Worm (Caenorhabditis elegans) whole organism, L3 larva: ENCODE results near the gene ZK1010.8.

ENCODE experiments used
- R02D3.7 ChIP-seq: fragments of 150-350 bp; optimal IDR thresholded peaks from 2 replicates; lab custom pipeline; 2014; ENCODE audit warnings: missing biosample characterization, missing genetic modification characterization
- ZK546.5 ChIP-seq: sonication (generic microtip); optimal IDR thresholded peaks from 2 replicates; lab custom pipeline; 2017; ENCODE audit warnings: missing biosample characterization, missing genetic modification characterization
- aly-2 ChIP-seq: fragments of 150-350 bp; optimal IDR thresholded peaks from 2 replicates; lab custom pipeline; 2014; ENCODE audit warnings: missing biosample characterization, missing genetic modification characterization
- ama-1 ChIP-seq: fragments of 150-350 bp; optimal IDR thresholded peaks from 2 replicates; lab custom pipeline; 2018
- ceh-16 ChIP-seq: sonication (generic microtip); optimal IDR thresholded peaks from 2 replicates; lab custom pipeline; 2017; ENCODE audit warnings: missing biosample characterization, missing genetic modification characterization
- ceh-28 ChIP-seq: fragments of 150-350 bp; optimal IDR thresholded peaks from 2 replicates; lab custom pipeline; 2014; ENCODE audit warnings: missing biosample characterization, missing genetic modification reagents, missing genetic modification characterization
- ceh-82 ChIP-seq: fragments of 150-350 bp; optimal IDR thresholded peaks from 2 replicates; lab custom pipeline; 2014; ENCODE audit warnings: missing biosample characterization, missing genetic modification characterization
- ceh-9 ChIP-seq: sonication (generic microtip); optimal IDR thresholded peaks from 2 replicates; lab custom pipeline; 2018; ENCODE audit warnings: missing biosample characterization, missing genetic modification characterization
- daf-12 ChIP-seq: fragments of 150-350 bp; optimal IDR thresholded peaks from 2 replicates; lab custom pipeline; 2014; ENCODE audit warnings: missing biosample characterization, missing genetic modification reagents, missing genetic modification characterization
- egl-27 ChIP-seq: sonication (generic microtip); optimal IDR thresholded peaks from 4 replicates; lab custom pipeline; 2017; ENCODE audit warnings: missing biosample characterization, missing genetic modification reagents, missing genetic modification characterization
- egl-5 ChIP-seq: fragments of 150-350 bp; optimal IDR thresholded peaks from 2 replicates; lab custom pipeline; 2017; ENCODE audit warnings: missing biosample characterization, missing genetic modification reagents, missing genetic modification characterization, inconsistent platforms
- elt-1 ChIP-seq: fragments of 150-350 bp; optimal IDR thresholded peaks from 2 replicates; lab custom pipeline; 2014; ENCODE audit warnings: missing biosample characterization, missing genetic modification characterization
- elt-2 ChIP-seq: sonication (generic microtip); optimal IDR thresholded peaks from 2 replicates; lab custom pipeline; 2016; ENCODE audit warnings: missing genetic modification reagents, mild to moderate bottlenecking, missing genetic modification characterization, missing compliant biosample characterization
- elt-3 ChIP-seq, 3 experiments: fragments of 150-350 bp in 1 of 3; sonication (generic microtip) in 2 of 3; optimal IDR thresholded peaks; 2 replicates in 2 of 3; 4 replicates in 1 of 3; lab custom pipeline; 2014 to 2017; ENCODE audit warnings: missing biosample characterization in 3 of 3, missing genetic modification characterization in 3 of 3
- eor-1 ChIP-seq, 2 experiments: fragments of 150-350 bp; optimal IDR thresholded peaks; 2 replicates each; lab custom pipeline; 2014 to 2018; ENCODE audit warnings: missing biosample characterization in 2 of 2, missing genetic modification characterization in 2 of 2
- fkh-10 ChIP-seq: sonication (generic microtip); optimal IDR thresholded peaks from 2 replicates; lab custom pipeline; 2017; ENCODE audit warnings: missing biosample characterization, missing genetic modification reagents, missing genetic modification characterization
- fkh-2 ChIP-seq: fragments of 150-350 bp; optimal IDR thresholded peaks from 2 replicates; lab custom pipeline; 2014; ENCODE audit warnings: missing biosample characterization, missing genetic modification reagents, missing genetic modification characterization
- hmg-11 ChIP-seq: sonication (generic microtip); optimal IDR thresholded peaks from 2 replicates; lab custom pipeline; 2016; ENCODE audit warnings: missing genetic modification characterization, missing compliant biosample characterization
- jun-1 ChIP-seq: fragments of 150-350 bp; optimal IDR thresholded peaks from 2 replicates; lab custom pipeline; 2014; ENCODE audit warnings: missing biosample characterization, missing genetic modification reagents, missing genetic modification characterization
- lin-15B ChIP-seq: fragments of 150-350 bp; optimal IDR thresholded peaks from 2 replicates; lab custom pipeline; 2014; ENCODE audit warnings: missing biosample characterization, missing genetic modification characterization
- lin-39 ChIP-seq: fragments of 150-350 bp; optimal IDR thresholded peaks from 2 replicates; lab custom pipeline; 2018; ENCODE audit warnings: missing biosample characterization, missing genetic modification reagents, missing genetic modification characterization
- lsy-12 ChIP-seq: sonication (generic microtip); optimal IDR thresholded peaks from 2 replicates; lab custom pipeline; 2016; ENCODE audit warnings: mild to moderate bottlenecking, missing genetic modification characterization, missing compliant biosample characterization
- mdl-1 ChIP-seq: fragments of 150-350 bp; optimal IDR thresholded peaks from 2 replicates; lab custom pipeline; 2014; ENCODE audit warnings: missing biosample characterization, missing genetic modification characterization
- mml-1 ChIP-seq: fragments of 150-350 bp; sonication (generic microtip); optimal IDR thresholded peaks from 3 replicates; lab custom pipeline; 2014; ENCODE audit warnings: missing biosample characterization, missing genetic modification characterization
- nfya-1 ChIP-seq: sonication (generic microtip); optimal IDR thresholded peaks from 2 replicates; lab custom pipeline; 2017; ENCODE audit warnings: missing genetic modification characterization, mild to moderate bottlenecking, missing compliant biosample characterization, antibody characterized with exemption, moderate library complexity; ENCODE audit not compliant: insufficient read depth
- nhr-11 ChIP-seq: fragments of 150-350 bp; optimal IDR thresholded peaks from 2 replicates; lab custom pipeline; 2014; ENCODE audit warnings: missing biosample characterization, missing genetic modification characterization
- nhr-12 ChIP-seq: fragments of 150-350 bp; optimal IDR thresholded peaks from 2 replicates; lab custom pipeline; 2014; ENCODE audit warnings: missing biosample characterization, missing genetic modification characterization
- nhr-23 ChIP-seq: fragments of 150-350 bp; optimal IDR thresholded peaks from 2 replicates; lab custom pipeline; 2014; ENCODE audit warnings: missing biosample characterization, missing genetic modification reagents, missing genetic modification characterization
- nhr-237 ChIP-seq: fragments of 150-350 bp; optimal IDR thresholded peaks from 2 replicates; lab custom pipeline; 2014; ENCODE audit warnings: missing biosample characterization, missing genetic modification characterization
- nhr-25 ChIP-seq: sonication (generic microtip); optimal IDR thresholded peaks from 2 replicates; lab custom pipeline; 2017; ENCODE audit warnings: missing biosample characterization, missing genetic modification characterization
- nhr-28 ChIP-seq: fragments of 150-350 bp; optimal IDR thresholded peaks from 2 replicates; lab custom pipeline; 2014; ENCODE audit warnings: missing biosample characterization, missing genetic modification characterization
- nhr-43 ChIP-seq: sonication (generic microtip); optimal IDR thresholded peaks from 2 replicates; lab custom pipeline; 2016; ENCODE audit warnings: mild to moderate bottlenecking, missing genetic modification characterization, missing compliant biosample characterization; ENCODE audit not compliant: poor library complexity, severe bottlenecking
- nhr-67 ChIP-seq: fragments of 150-350 bp; optimal IDR thresholded peaks from 2 replicates; lab custom pipeline; 2014; ENCODE audit warnings: missing biosample characterization, missing genetic modification characterization
- nhr-76 ChIP-seq: fragments of 150-350 bp; sonication (generic microtip); optimal IDR thresholded peaks from 5 replicates; lab custom pipeline; 2014; ENCODE audit warnings: missing biosample characterization, missing genetic modification characterization
- nhr-77 ChIP-seq: fragments of 150-350 bp; optimal IDR thresholded peaks from 2 replicates; lab custom pipeline; 2014; ENCODE audit warnings: missing biosample characterization, missing genetic modification characterization
- pha-4 ChIP-seq: fragments of 150-350 bp; optimal IDR thresholded peaks from 2 replicates; lab custom pipeline; 2014; ENCODE audit warnings: missing biosample characterization, missing genetic modification reagents, missing genetic modification characterization
- pqm-1 ChIP-seq: fragments of 150-350 bp; optimal IDR thresholded peaks from 2 replicates; lab custom pipeline; 2017; ENCODE audit warnings: missing biosample characterization, missing genetic modification characterization, inconsistent platforms
- sea-2 ChIP-seq: fragments of 150-350 bp; sonication (generic microtip); optimal IDR thresholded peaks from 4 replicates; lab custom pipeline; 2014; ENCODE audit warnings: missing biosample characterization, missing genetic modification reagents, missing genetic modification characterization
- skn-1 ChIP-seq: fragments of 150-350 bp; optimal IDR thresholded peaks from 2 replicates; lab custom pipeline; 2014; ENCODE audit warnings: missing biosample characterization, missing genetic modification characterization
- tbx-2 ChIP-seq: sonication (generic microtip); optimal IDR thresholded peaks from 2 replicates; lab custom pipeline; 2016; ENCODE audit warnings: mild to moderate bottlenecking, missing genetic modification characterization, missing compliant biosample characterization
- unc-39 ChIP-seq: sonication (generic microtip); optimal IDR thresholded peaks from 4 replicates; lab custom pipeline; 2017; ENCODE audit warnings: missing biosample characterization, missing genetic modification characterization
- unc-62 ChIP-seq: fragments of 150-350 bp; sonication (generic microtip); optimal IDR thresholded peaks from 4 replicates; lab custom pipeline; 2014; ENCODE audit warnings: missing biosample characterization, missing genetic modification reagents, missing genetic modification characterization
- zag-1 ChIP-seq: fragments of 150-350 bp; optimal IDR thresholded peaks from 2 replicates; lab custom pipeline; 2014; ENCODE audit warnings: missing biosample characterization, missing genetic modification characterization
- ztf-11 ChIP-seq: fragments of 150-350 bp; optimal IDR thresholded peaks from 2 replicates; lab custom pipeline; 2014; ENCODE audit warnings: missing biosample characterization, missing genetic modification characterization
- ztf-4 ChIP-seq: fragments of 150-350 bp; optimal IDR thresholded peaks from 2 replicates; lab custom pipeline; 2014; ENCODE audit warnings: missing biosample characterization, missing genetic modification characterization

The ZK1010.8 gene

ce11 chrIII:12977559-12977958, 22.9 kb downstream of the ZK1010.8 start, which contains the start of gene ZK1010.2:
TSS of gene ZK1010.2 (minus strand) at chrIII:12977862.
- TF ChIP-seq sea-2 (GFP tag; lab: Kevin White, UChicago) (no peak), skn-1 (tag; lab: Kevin White, UChicago) (no peak), mdl-1 (tag; lab: Kevin White, UChicago) (no peak), elt-3 (tag; optimal IDR thresholded peaks at IDR 0.05; lab: Kevin White, UChicago) (no peak), nhr-25 (tag; lab: Kevin White, UChicago) (no peak), lsy-12 (peak; percentile 16), ceh-9 (tag; lab: Kevin White, UChicago) (no peak)

- TF ChIP-seq daf-12: no peak
- TF ChIP-seq nhr-11: no peak
- no peak for TF ChIP-seq ceh-28 (tag; lab: Kevin White, UChicago)
- no peak for TF ChIP-seq nhr-77 (tag; lab: Kevin White, UChicago)
- no peak for TF ChIP-seq ama-1 (lab: Kevin White, UChicago)
- TF ChIP-seq mdl-1 (tag; lab: Kevin White, UChicago): no peak
- TF ChIP-seq nhr-25 (tag; lab: Kevin White, UChicago): no peak
- TF ChIP-seq eor-1 (tag; optimal IDR thresholded peaks at IDR 0.05; lab: Kevin White, UChicago): no peak
- no peak for TF ChIP-seq unc-62 (GFP tag; lab: Kevin White, UChicago)
- no peak for TF ChIP-seq elt-3 (tag; optimal IDR thresholded peaks at IDR 0.05; lab: Kevin White, UChicago)
- TF ChIP-seq nhr-23 (tag; lab: Kevin White, UChicago): no peak
- no peak for TF ChIP-seq elt-2
- no peak for TF ChIP-seq ceh-9 (tag; lab: Kevin White, UChicago)
- no peak for TF ChIP-seq pha-4 (tag; lab: Kevin White, UChicago)
- no peak for TF ChIP-seq unc-39 (tag; lab: Kevin White, UChicago)
- TF ChIP-seq nhr-43 (tag; lab: Kevin White, UChicago): no peak
- no peak for TF ChIP-seq nhr-67 (tag; lab: Kevin White, UChicago)
- no peak for TF ChIP-seq lin-15B (tag; lab: Kevin White, UChicago)
- TF ChIP-seq nhr-12 (tag; lab: Kevin White, UChicago): no peak
- no peak for TF ChIP-seq egl-27
Observed at ce11 chrIII:12972398-12972797, 28.1 kb downstream of the ZK1010.8 start, which contains the start of gene bckd-1A. TSS of gene bckd-1A (minus strand) at chrIII:12972498.

DNA sequence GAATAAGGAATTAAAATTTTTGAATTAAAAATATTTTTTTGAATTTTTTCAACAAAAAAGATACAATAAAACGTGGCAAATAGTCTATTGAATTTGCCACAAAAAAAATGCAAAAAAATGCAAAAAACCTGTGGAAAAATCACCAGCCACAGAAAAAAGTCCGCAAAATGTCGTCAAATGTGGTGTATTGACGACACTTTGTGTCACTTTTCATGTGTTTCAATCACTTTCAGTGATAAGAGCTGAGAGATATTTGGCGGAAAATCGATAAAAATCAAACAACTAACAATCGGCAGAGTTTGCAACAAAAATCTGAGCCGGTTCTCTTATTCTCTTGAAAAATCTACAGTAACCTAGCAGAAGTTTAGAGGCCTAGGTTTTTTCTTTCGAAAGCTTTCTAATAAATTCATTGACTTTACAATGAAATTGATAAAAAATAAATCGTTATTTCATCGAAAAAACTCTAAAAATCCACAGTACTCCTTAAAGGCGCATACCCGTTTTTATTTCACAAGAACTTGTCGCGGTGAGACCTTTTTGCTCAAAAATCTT, 28.6 kb downstream of the ZK1010.8 start:
- TF ChIP-seq nhr-77 (tag; lab: Kevin White, UChicago) (no peak), tbx-2 (tag; lab: Kevin White, UChicago) (no peak), pha-4 (tag; lab: Kevin White, UChicago) (peak; percentile 57), lin-39 (tag; lab: Kevin White, UChicago) (no peak), skn-1 (tag; lab: Kevin White, UChicago) (no peak), nhr-11 (no peak), elt-3 (tag; optimal IDR thresholded peaks at IDR 0.05; lab: Kevin White, UChicago) (no peak), lsy-12 (no peak), R02D3.7 (tag; lab: Kevin White, UChicago) (no peak), fkh-2 (tag; lab: Kevin White, UChicago) (no peak), jun-1 (tag; lab: Kevin White, UChicago) (no peak), ztf-11 (no peak), eor-1 (tag; optimal IDR thresholded peaks at IDR 0.05; lab: Kevin White, UChicago) (no peak), mdl-1 (tag; lab: Kevin White, UChicago) (no peak), unc-39 (tag; lab: Kevin White, UChicago) (no peak), egl-5 (tag; lab: Kevin White, UChicago) (no peak), elt-2 (peak; percentile 39), mml-1 (tag; lab: Kevin White, UChicago) (no peak), ztf-4 (tag; lab: Kevin White, UChicago) (no peak), ZK546.5 (tag; lab: Kevin White, UChicago) (no peak), nhr-76 (tag; lab: Kevin White, UChicago) (no peak), ama-1 (lab: Kevin White, UChicago) (no peak), ceh-16 (tag; lab: Kevin White, UChicago) (no peak), sea-2 (GFP tag; lab: Kevin White, UChicago) (no peak), pqm-1 (tag; lab: Kevin White, UChicago) (peak; percentile 19), fkh-10 (GFP tag; lab: Kevin White, UChicago) (no peak), unc-62 (GFP tag; lab: Kevin White, UChicago) (no peak), daf-12 (no peak), nhr-67 (tag; lab: Kevin White, UChicago) (no peak), nhr-25 (tag; lab: Kevin White, UChicago) (no peak), ceh-82 (no peak), nhr-23 (tag; lab: Kevin White, UChicago) (no peak), aly-2 (tag; lab: Kevin White, UChicago) (no peak), nfya-1 (tag; lab: Kevin White, UChicago) (peak; percentile 47), nhr-43 (tag; lab: Kevin White, UChicago) (no peak), nhr-28 (tag; lab: Kevin White, UChicago) (no peak), ceh-28 (tag; lab: Kevin White, UChicago) (peak; percentile 63), lin-15B (tag; lab: Kevin White, UChicago) (peak; percentile 39), nhr-237 (no peak), elt-1 (tag; lab: Kevin White, UChicago) (no peak), hmg-11 (tag; lab: Kevin White, UChicago) (peak; percentile 53), nhr-12 (tag; lab: Kevin White, UChicago) (no peak), zag-1 (tag; lab: Kevin White, UChicago) (no peak), ceh-9 (tag; lab: Kevin White, UChicago) (no peak)
